Worm (Caenorhabditis elegans): ENCODE results near the gene C11E4.7.

Gene C11E4.7

DNA sequence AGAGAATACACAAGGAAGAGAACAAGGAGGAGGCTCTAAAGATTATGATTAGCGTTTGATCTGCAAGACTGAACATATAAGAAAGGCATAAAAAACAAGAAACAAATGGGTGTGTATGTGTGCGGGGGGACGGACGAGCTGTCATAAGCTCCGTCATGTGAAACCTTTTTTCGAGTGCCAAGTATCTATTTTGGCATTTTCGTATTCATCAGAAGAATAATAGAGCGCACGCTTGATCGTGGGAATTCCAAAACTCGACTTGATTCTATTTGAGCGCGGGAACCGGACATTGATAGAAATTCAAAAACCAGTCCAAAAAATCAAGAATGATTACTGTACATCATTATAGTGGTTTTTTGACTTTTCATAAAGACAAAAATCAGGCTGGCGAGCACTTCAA is 39.8 kb downstream of the C11E4.7 start:
- TF ChIP-seq nhr-77 (tag; optimal IDR thresholded peaks at IDR 0.05) (no peak), dmd-6 (GFP tag; IDR thresholded peaks at IDR 0.05) (no peak), aha-1 (tag) (peak; percentile 91), cey-2 (tag; optimal IDR thresholded peaks at IDR 0.05; ENCODE audit: borderline replicate concordance, insufficient read depth) (no peak)

ce11 chrX:9665944-9666343 is 48.9 kb downstream of the C11E4.7 start:
- TF ChIP-seq dve-1 (tag; optimal IDR thresholded peaks at IDR 0.05; ENCODE audit: insufficient read depth) (no peak), tra-1 (GFP tag; IDR thresholded peaks at IDR 0.05) (no peak), aha-1 (tag) (peak; percentile 93), vab-7 (GFP tag; IDR thresholded peaks at IDR 0.05) (no peak), lsy-2 (tag; optimal IDR thresholded peaks at IDR 0.05) (no peak), daf-16 (GFP tag; optimal IDR thresholded peaks at IDR 0.05) (no peak), daf-16 (tag; optimal IDR thresholded peaks at IDR 0.05) (no peak), lin-39 (tag; optimal IDR thresholded peaks at IDR 0.05) (no peak), snpc-1.2 (GFP tag; IDR thresholded peaks at IDR 0.05) (no peak)

- TF ChIP-seq hlh-30 (tag; optimal IDR thresholded peaks at IDR 0.05; ENCODE audit: insufficient read depth) (peak; percentile 22), nhr-11 (tag; optimal IDR thresholded peaks at IDR 0.05) (peak; percentile 11), ces-1 (GFP tag; optimal IDR thresholded peaks at IDR 0.05) (no peak), mxl-2 (GFP tag; conservative IDR thresholded peaks at IDR 0.05) (no peak), hlh-11 (tag; optimal IDR thresholded peaks at IDR 0.05) (peak; percentile 43), nhr-28 (tag; optimal IDR thresholded peaks at IDR 0.05) (peak; percentile 61), dmd-6 (GFP tag; IDR thresholded peaks at IDR 0.05) (0 out of 2 replicates have a peak, but pooled peaks have one; percentile 13)
Observed at ce11 chrX:9667391-9667790, 50.4 kb downstream of the C11E4.7 start.

DNA sequence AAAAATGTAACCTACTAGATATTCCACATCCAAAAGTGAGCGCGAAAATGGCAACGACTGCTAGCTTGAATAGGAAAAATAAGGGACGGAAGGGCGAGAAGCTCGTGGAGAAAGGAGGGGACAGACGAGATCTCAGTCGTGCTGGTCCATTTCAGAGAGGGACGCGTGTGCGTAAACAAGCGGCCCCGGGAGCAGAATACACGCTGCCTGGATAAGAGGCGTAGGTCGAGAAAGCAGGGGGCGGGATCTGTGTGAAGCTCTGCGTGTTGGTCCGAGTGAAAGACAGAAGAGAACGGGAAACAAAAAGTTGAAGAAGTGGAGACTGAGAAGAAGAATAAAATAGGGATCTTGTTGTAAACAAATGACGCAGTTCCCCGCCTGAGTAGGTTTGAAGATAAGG is 51.5 kb downstream of the C11E4.7 start, which contains the start of gene T14B1.1:
Gene T14B1.1 (minus strand): TSS at position 170 of the 400 bp plus-strand sequence.
- TF ChIP-seq lin-38 (GFP tag; IDR thresholded peaks at IDR 0.05) (no peak), arid-1 (GFP tag; conservative IDR thresholded peaks at IDR 0.05) (no peak), dmd-6 (GFP tag; IDR thresholded peaks at IDR 0.05) (no peak), T20F7.1 (GFP tag; optimal IDR thresholded peaks at IDR 0.05) (no peak), Y105C5A.15 (GFP tag; IDR thresholded peaks at IDR 0.05) (no peak), mxl-2 (GFP tag; conservative IDR thresholded peaks at IDR 0.05) (no peak), mxl-3 (GFP tag; optimal IDR thresholded peaks at IDR 0.05) (peak; percentile 5), nhr-28 (tag; optimal IDR thresholded peaks at IDR 0.05) (no peak), zfp-3 (GFP tag; conservative IDR thresholded peaks at IDR 0.05) (no peak), dmd-9 (GFP tag; IDR thresholded peaks at IDR 0.05) (no peak), lin-13 (GFP tag; optimal IDR thresholded peaks at IDR 0.05) (no peak), fos-1 (tag; optimal IDR thresholded peaks at IDR 0.05) (no peak), pha-4 (GFP tag; IDR thresholded peaks at IDR 0.05) (no peak), pha-4 (tag; optimal IDR thresholded peaks at IDR 0.05) (no peak), Y48G9A.11 (GFP tag; IDR thresholded peaks at IDR 0.05) (no peak), rbr-2 (tag; optimal IDR thresholded peaks at IDR 0.05) (peak; percentile 74), nhr-76 (tag; optimal IDR thresholded peaks at IDR 0.05) (no peak), dmd-8 (GFP tag; IDR thresholded peaks at IDR 0.05) (no peak), tag-97 (GFP tag; IDR thresholded peaks at IDR 0.05) (no peak), fkh-10 (GFP tag; optimal IDR thresholded peaks at IDR 0.05) (peak; percentile 59), F37D6.2 (tag; optimal IDR thresholded peaks at IDR 0.05) (no peak), lin-1 (GFP tag; IDR thresholded peaks at IDR 0.05) (no peak), nhr-10 (tag; optimal IDR thresholded peaks at IDR 0.05) (no peak), dve-1 (tag; optimal IDR thresholded peaks at IDR 0.05; ENCODE audit: insufficient read depth) (no peak), php-3 (GFP tag; IDR thresholded peaks at IDR 0.05) (no peak), ces-1 (GFP tag; optimal IDR thresholded peaks at IDR 0.05) (no peak), ceh-82 (tag; optimal IDR thresholded peaks at IDR 0.05) (no peak), R02D3.7 (tag; optimal IDR thresholded peaks at IDR 0.05) (no peak), zag-1 (tag; optimal IDR thresholded peaks at IDR 0.05) (no peak), lsy-2 (tag; optimal IDR thresholded peaks at IDR 0.05) (no peak), madf-5 (GFP tag; IDR thresholded peaks at IDR 0.05) (no peak), hlh-11 (tag; optimal IDR thresholded peaks at IDR 0.05) (peak; percentile 26), lin-29 (GFP tag; IDR thresholded peaks at IDR 0.05) (no peak), hmg-1.1 (GFP tag; IDR thresholded peaks at IDR 0.05) (peak; percentile 52; the same call in 1 of the 2 replicates), nhr-11 (tag; optimal IDR thresholded peaks at IDR 0.05) (peak; percentile 25), daf-16 (GFP tag; optimal IDR thresholded peaks at IDR 0.05) (peak in 1 of 2 experiments; percentile 45), daf-16 (tag; optimal IDR thresholded peaks at IDR 0.05) (no peak)
